Worm (Caenorhabditis elegans) whole organism, late embryonic: ENCODE data around the gene sru-13.
"Not testable (repeated sequence)": the region's sequence is repeated elsewhere in the genome, so short reads cannot be mapped to it uniquely, and the experiment has no call there.

Experiments used
- F13H6.1 ChIP-seq: sonication (generic microtip); optimal IDR thresholded peaks from 2 replicates; lab custom pipeline; 2016; ENCODE audit warnings: missing genetic modification characterization, missing compliant biosample characterization
- K02D7.2 ChIP-seq: sonication (generic microtip); optimal IDR thresholded peaks from 2 replicates; lab custom pipeline; 2017; ENCODE audit warnings: mild to moderate bottlenecking, missing genetic modification characterization, missing compliant biosample characterization
- K09A11.1 ChIP-seq: sonication (generic microtip); optimal IDR thresholded peaks from 2 replicates; lab custom pipeline; 2017; ENCODE audit warnings: antibody characterized with exemption, mild to moderate bottlenecking, missing genetic modification characterization, missing compliant biosample characterization; ENCODE audit not compliant: insufficient read depth
- T23F11.4 ChIP-seq: fragments of 200-800 bp; sonication (Bioruptor generic); optimal IDR thresholded peaks from 2 replicates; lab custom pipeline; 2018; ENCODE audit warnings: mild to moderate bottlenecking, missing genetic modification characterization, missing compliant biosample characterization
- Y22D7AL.16 ChIP-seq: sonication (generic microtip); optimal IDR thresholded peaks from 2 replicates; lab custom pipeline; 2016; ENCODE audit warnings: missing genetic modification characterization, missing compliant biosample characterization
- ahr-1 ChIP-seq: sonication (generic microtip); optimal IDR thresholded peaks from 2 replicates; lab custom pipeline; 2016; ENCODE audit warnings: missing genetic modification characterization, missing compliant biosample characterization
- ama-1 ChIP-seq: fragments of 150-350 bp; optimal IDR thresholded peaks from 2 replicates; lab custom pipeline; 2014
- ceh-18 ChIP-seq: sonication (generic microtip); optimal IDR thresholded peaks from 2 replicates; lab custom pipeline; 2016; ENCODE audit warnings: missing genetic modification characterization, missing compliant biosample characterization
- ceh-19 ChIP-seq: fragments of 200-800 bp; sonication (Bioruptor generic); optimal IDR thresholded peaks from 2 replicates; lab custom pipeline; 2018; ENCODE audit warnings: mild to moderate bottlenecking, missing genetic modification characterization, missing compliant biosample characterization
- ceh-24 ChIP-seq: sonication (generic microtip); optimal IDR thresholded peaks from 2 replicates; lab custom pipeline; 2016; ENCODE audit warnings: mild to moderate bottlenecking, missing genetic modification characterization, missing compliant biosample characterization
- ceh-30 ChIP-seq: fragments of 150-350 bp; optimal IDR thresholded peaks from 2 replicates; lab custom pipeline; 2014; ENCODE audit warnings: missing biosample characterization, missing genetic modification characterization
- ceh-31 ChIP-seq: sonication (generic microtip); optimal IDR thresholded peaks from 2 replicates; lab custom pipeline; 2016; ENCODE audit warnings: missing genetic modification characterization, missing compliant biosample characterization
- ceh-34 ChIP-seq: sonication (generic microtip); optimal IDR thresholded peaks from 2 replicates; lab custom pipeline; 2016; ENCODE audit warnings: mild to moderate bottlenecking, missing genetic modification characterization, missing compliant biosample characterization
- ceh-48 ChIP-seq: sonication (generic microtip); optimal IDR thresholded peaks from 2 replicates; lab custom pipeline; 2016; ENCODE audit warnings: missing genetic modification characterization, inconsistent platforms, missing compliant biosample characterization
- ceh-9 ChIP-seq: sonication (generic microtip); optimal IDR thresholded peaks from 2 replicates; lab custom pipeline; 2016; ENCODE audit warnings: mild to moderate bottlenecking, missing genetic modification characterization, inconsistent platforms, missing compliant biosample characterization
- che-1 ChIP-seq: sonication (generic microtip); optimal IDR thresholded peaks from 2 replicates; lab custom pipeline; 2016; ENCODE audit warnings: mild to moderate bottlenecking, missing genetic modification characterization, missing compliant biosample characterization
- dmd-4 ChIP-seq: sonication (generic microtip); optimal IDR thresholded peaks from 2 replicates; lab custom pipeline; 2016; ENCODE audit warnings: borderline replicate concordance, missing genetic modification characterization, missing compliant biosample characterization
- dve-1 ChIP-seq: sonication (generic microtip); optimal IDR thresholded peaks from 2 replicates; lab custom pipeline; 2017; ENCODE audit warnings: antibody characterized with exemption, mild to moderate bottlenecking, missing genetic modification characterization, missing compliant biosample characterization
- fax-1 ChIP-seq: sonication (generic microtip); optimal IDR thresholded peaks from 2 replicates; lab custom pipeline; 2016; ENCODE audit warnings: missing genotype, missing genetic modification characterization, missing compliant biosample characterization
- fkh-6 ChIP-seq: sonication (generic microtip); optimal IDR thresholded peaks from 2 replicates; lab custom pipeline; 2016; ENCODE audit warnings: missing genetic modification characterization, missing compliant biosample characterization
- gmeb-2 ChIP-seq: sonication (generic microtip); optimal IDR thresholded peaks from 2 replicates; lab custom pipeline; 2016; ENCODE audit warnings: missing genetic modification characterization, inconsistent platforms, missing compliant biosample characterization
- hlh-13 ChIP-seq: fragments of 200-800 bp; sonication (Bioruptor generic); optimal IDR thresholded peaks from 2 replicates; lab custom pipeline; 2018; ENCODE audit warnings: mild to moderate bottlenecking, missing genetic modification characterization, missing compliant biosample characterization
- hlh-15 ChIP-seq: sonication (generic microtip); optimal IDR thresholded peaks from 2 replicates; lab custom pipeline; 2016; ENCODE audit warnings: missing genetic modification characterization, missing compliant biosample characterization
- hlh-30 ChIP-seq: sonication (generic microtip); optimal IDR thresholded peaks from 2 replicates; lab custom pipeline; 2017; ENCODE audit warnings: antibody characterized with exemption, missing genetic modification characterization, missing compliant biosample characterization; ENCODE audit not compliant: insufficient read depth
- hlh-6 ChIP-seq: sonication (generic microtip); optimal IDR thresholded peaks from 2 replicates; lab custom pipeline; 2016; ENCODE audit warnings: missing genotype, missing genetic modification characterization, missing compliant biosample characterization
- madf-2 ChIP-seq: sonication (generic microtip); optimal IDR thresholded peaks from 2 replicates; lab custom pipeline; 2017; ENCODE audit warnings: missing genetic modification characterization, missing compliant biosample characterization
- nhr-232 ChIP-seq: sonication (generic microtip); optimal IDR thresholded peaks from 2 replicates; lab custom pipeline; 2016; ENCODE audit warnings: missing genetic modification characterization, missing compliant biosample characterization
- pag-3 ChIP-seq: sonication (generic microtip); optimal IDR thresholded peaks from 2 replicates; lab custom pipeline; 2016; ENCODE audit warnings: missing compliant biosample characterization, missing genetic modification characterization, borderline replicate concordance
- pqm-1 ChIP-seq: sonication (generic microtip); optimal IDR thresholded peaks from 2 replicates; lab custom pipeline; 2016; ENCODE audit warnings: missing genetic modification characterization, missing compliant biosample characterization
- sdc-2 ChIP-seq: sonication (generic microtip); optimal IDR thresholded peaks from 2 replicates; lab custom pipeline; 2016; ENCODE audit warnings: missing genotype, missing genetic modification characterization, missing compliant biosample characterization
- tbx-7 ChIP-seq: sonication (generic microtip); optimal IDR thresholded peaks from 2 replicates; lab custom pipeline; 2016; ENCODE audit warnings: missing genotype, missing genetic modification characterization, missing compliant biosample characterization
- unc-3 ChIP-seq, 2 experiments: fragments of 200-800 bp in 1 of 2; sonication (Bioruptor generic) in 1 of 2; sonication (generic microtip) in 1 of 2; conservative IDR thresholded peaks in 1 of 2; optimal IDR thresholded peaks in 1 of 2; 2 replicates each; pipeline versions ENCODE4 v1.3.6 to Lab custom; 2016 to 2022; ENCODE audit warnings: missing compliant biosample characterization in 2 of 2, missing genetic modification characterization in 2 of 2, missing genetic modification reagents in 1 of 2
- unc-42 ChIP-seq: sonication (generic microtip); optimal IDR thresholded peaks from 2 replicates; lab custom pipeline; 2016; ENCODE audit warnings: missing genotype, missing genetic modification characterization, missing compliant biosample characterization
- zip-5 ChIP-seq: sonication (generic microtip); optimal IDR thresholded peaks from 2 replicates; lab custom pipeline; 2016; ENCODE audit warnings: missing genetic modification characterization, missing compliant biosample characterization

sru-13 gene

ce11 chrIV:12520150-12520549, 2.3 kb downstream of the sru-13 start, which contains the start of gene tsp-4:
Gene tsp-4 (minus strand): TSS chrIV:12520250.
- no peak for TF ChIP-seq fax-1 (tag; lab: Kevin White, UChicago)
- TF ChIP-seq pqm-1 (tag; lab: Kevin White, UChicago) = no peak
- no peak for TF ChIP-seq tbx-7 (tag; lab: Kevin White, UChicago)
- TF ChIP-seq madf-2 (tag; lab: Kevin White, UChicago) = no peak
- no peak for TF ChIP-seq T23F11.4 (GFP tag; lab: Kevin White, UChicago)
- no peak for TF ChIP-seq hlh-15 (tag; lab: Kevin White, UChicago)
- no peak for TF ChIP-seq K02D7.2 (tag; lab: Kevin White, UChicago)
- no peak for TF ChIP-seq dve-1 (tag; lab: Kevin White, UChicago)
- no peak for TF ChIP-seq Y22D7AL.16 (tag; lab: Kevin White, UChicago)
- no peak for TF ChIP-seq ceh-9 (tag; lab: Kevin White, UChicago)
- TF ChIP-seq ceh-31 = no peak
- no peak for TF ChIP-seq ceh-48 (tag; lab: Kevin White, UChicago)
- no peak for TF ChIP-seq ceh-19
- TF ChIP-seq ceh-18 (tag; lab: Kevin White, UChicago) = no peak
- no peak for TF ChIP-seq pag-3 (tag; lab: Kevin White, UChicago)
- TF ChIP-seq dmd-4 (tag; lab: Kevin White, UChicago) = no peak
- no peak for TF ChIP-seq sdc-2 (tag; lab: Kevin White, UChicago)

ce11 chrIV:12505397-12505796, 17.0 kb downstream of the sru-13 start, which contains the start of gene sru-17:
Gene sru-17 (plus strand): TSS chrIV:12505697.
- TF ChIP-seq dmd-4, fkh-6, nhr-232 (tag; lab: Kevin White, UChicago): not testable (repeated sequence)

ce11 chrIV:12501956-12502355, 20.5 kb downstream of the sru-13 start, which contains the start of gene sru-18:
Gene sru-18 (plus strand): TSS chrIV:12502256.
- TF ChIP-seq hlh-13 (GFP tag; lab: Kevin White, UChicago) (no peak), ceh-18 (tag; lab: Kevin White, UChicago) (no peak), ceh-30 (tag; lab: Kevin White, UChicago) (no peak), hlh-30 (no peak), gmeb-2 (tag; lab: Kevin White, UChicago) (no peak), ahr-1 (tag; lab: Kevin White, UChicago) (no peak), ceh-19 (no peak), ceh-34 (tag; lab: Kevin White, UChicago) (no peak), ama-1 (lab: Kevin White, UChicago) (no peak), unc-42 (tag; lab: Kevin White, UChicago) (no peak), zip-5 (tag; lab: Kevin White, UChicago) (no peak), T23F11.4 (GFP tag; lab: Kevin White, UChicago) (no peak), fax-1 (tag; lab: Kevin White, UChicago) (no peak), ceh-24 (no peak), Y22D7AL.16 (tag; lab: Kevin White, UChicago) (no peak), F13H6.1 (no peak), unc-3 (GFP tag; conservative IDR thresholded peaks at IDR 0.05; lab: Robert Waterston, UW) (no peak), unc-3 (tag; optimal IDR thresholded peaks at IDR 0.05; lab: Kevin White, UChicago) (no peak), hlh-6 (tag; lab: Kevin White, UChicago) (no peak), K09A11.1 (no peak)

- TF ChIP-seq nhr-232 (tag; lab: Kevin White, UChicago) = no peak
Measured at ce11 chrIV:12498238-12498637, 24.2 kb downstream of the sru-13 start, which contains the start of gene sru-19. Gene sru-19 (plus strand): TSS chrIV:12498538.

- TF ChIP-seq che-1 (no peak), hlh-6 (tag; lab: Kevin White, UChicago) (no peak), unc-3 (GFP tag; conservative IDR thresholded peaks at IDR 0.05; lab: Robert Waterston, UW) (no peak), unc-3 (tag; optimal IDR thresholded peaks at IDR 0.05; lab: Kevin White, UChicago) (no peak)
- TF ChIP-seq, all 69 proteins: peak for 0
Measured at ce11 chrIV:12495196-12495595, 27.2 kb downstream of the sru-13 start, which contains the start of gene sru-20. Gene sru-20 (plus strand): TSS chrIV:12495496.
